Worm (Caenorhabditis elegans): ENCODE results near the gene C44H4.6.

The C44H4.6 gene

DNA sequence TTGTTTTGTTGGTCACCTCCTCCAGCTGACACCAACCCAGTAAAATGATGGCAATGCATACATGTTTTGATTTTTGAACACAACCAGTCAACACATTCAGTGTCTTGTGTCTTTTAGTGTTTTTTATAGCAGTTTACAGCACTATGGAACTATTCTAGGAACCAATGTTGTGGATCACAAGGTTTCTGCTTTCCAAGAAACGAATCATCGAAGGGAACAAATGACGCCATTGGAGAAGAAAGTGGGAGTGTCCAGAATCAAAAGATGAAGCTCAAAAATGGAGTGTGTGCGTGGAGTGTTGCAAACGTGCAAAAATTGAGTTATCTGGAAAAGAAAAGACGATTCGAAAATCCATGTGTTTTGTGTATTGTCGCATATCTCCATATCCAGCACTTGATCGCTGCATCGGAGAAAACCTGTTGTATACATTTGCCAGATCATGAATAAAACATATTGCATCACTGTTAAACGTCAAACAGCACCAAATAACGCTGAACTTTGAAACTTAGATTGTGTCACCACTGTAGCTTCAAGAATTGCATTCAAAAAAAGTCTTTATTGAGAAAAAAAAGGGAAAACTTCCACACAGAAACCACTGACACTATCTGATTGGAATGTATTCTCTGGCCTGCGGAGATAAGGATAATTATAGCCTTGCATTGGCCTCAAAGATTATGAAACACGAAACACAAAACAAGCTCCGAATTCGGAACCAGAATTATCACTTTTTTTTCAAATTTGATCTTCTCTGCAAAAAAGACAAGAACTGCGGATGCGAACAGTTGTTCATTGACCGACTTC lies 36.7 kb downstream of the C44H4.6 start (continued):
- TF ChIP-seq mes-2 (tag; optimal IDR thresholded peaks at IDR 0.05; ENCODE audit: poor library complexity, severe bottlenecking) (peak; percentile 7), hmg-1.1 (GFP tag; IDR thresholded peaks at IDR 0.05) (no peak), Y75B8A.6 (GFP tag; IDR thresholded peaks at IDR 0.05) (no peak), daf-12 (tag; optimal IDR thresholded peaks at IDR 0.05) (no peak), lin-13 (GFP tag; optimal IDR thresholded peaks at IDR 0.05) (peak; percentile 58), mdl-1 (tag; optimal IDR thresholded peaks at IDR 0.05) (peak in 1 of 2 experiments; percentile 30), nhr-10 (tag; optimal IDR thresholded peaks at IDR 0.05) (no peak), lir-3 (tag; optimal IDR thresholded peaks at IDR 0.05) (no peak), snpc-1.2 (GFP tag; IDR thresholded peaks at IDR 0.05) (no peak), cey-2 (tag; optimal IDR thresholded peaks at IDR 0.05; ENCODE audit: borderline replicate concordance, insufficient read depth) (no peak), nhr-6 (tag; optimal IDR thresholded peaks at IDR 0.05) (peak; percentile 7), ctbp-1 (GFP tag; IDR thresholded peaks at IDR 0.05) (peak; percentile 89), zfp-3 (GFP tag; conservative IDR thresholded peaks at IDR 0.05) (no peak), mxl-2 (GFP tag; conservative IDR thresholded peaks at IDR 0.05) (peak; percentile 36; the same call in 1 of the 2 replicates), dmd-8 (GFP tag; IDR thresholded peaks at IDR 0.05) (no peak), lin-38 (GFP tag; IDR thresholded peaks at IDR 0.05) (no peak), lsy-2 (tag; optimal IDR thresholded peaks at IDR 0.05) (peak in 1 of 2 experiments; percentile 77), Y105C5A.15 (GFP tag; IDR thresholded peaks at IDR 0.05) (no peak), unc-39 (tag; optimal IDR thresholded peaks at IDR 0.05) (no peak), zfp-2 (tag; optimal IDR thresholded peaks at IDR 0.05) (no peak), fkh-10 (GFP tag; optimal IDR thresholded peaks at IDR 0.05) (peak; percentile 9), dve-1 (tag; optimal IDR thresholded peaks at IDR 0.05; ENCODE audit: insufficient read depth) (peak; percentile 54), sdz-12 (GFP tag; optimal IDR thresholded peaks at IDR 0.05) (no peak), hlh-30 (tag; optimal IDR thresholded peaks at IDR 0.05; ENCODE audit: insufficient read depth) (peak; percentile 78)

DNA sequence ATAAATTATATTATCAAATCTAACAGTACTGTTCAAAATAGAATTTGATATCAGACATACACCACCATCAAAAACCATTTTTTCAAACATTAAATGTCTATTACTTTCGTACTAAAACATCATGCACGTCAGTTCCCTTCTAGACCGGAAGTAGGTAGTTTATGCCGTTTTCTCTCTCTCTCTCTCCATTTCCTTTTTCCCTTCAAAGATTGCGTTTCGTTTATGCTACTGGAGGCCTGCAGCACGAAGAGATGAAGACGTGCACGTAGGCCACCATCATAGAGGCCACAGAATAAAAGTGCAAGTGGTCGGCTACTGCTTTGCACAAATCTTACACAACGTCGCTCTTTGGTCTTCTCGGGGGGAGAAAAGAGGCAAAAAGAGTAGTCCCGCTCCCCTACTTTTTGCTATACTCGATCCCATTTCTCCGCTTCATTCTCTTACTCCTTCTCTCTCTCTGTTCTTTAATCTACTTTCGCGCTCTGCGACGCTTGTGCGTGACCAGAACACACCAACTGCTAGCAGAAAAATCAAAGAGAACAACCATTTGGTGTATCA lies 37.6 kb downstream of the C44H4.6 start:
- TF ChIP-seq fos-1 (tag; optimal IDR thresholded peaks at IDR 0.05) (no peak), daf-16 (GFP tag; optimal IDR thresholded peaks at IDR 0.05) (no peak), daf-16 (tag; optimal IDR thresholded peaks at IDR 0.05) (peak; percentile 53), arid-1 (GFP tag; conservative IDR thresholded peaks at IDR 0.05) (no peak), lin-1 (GFP tag; IDR thresholded peaks at IDR 0.05) (peak; percentile 9; the same call in 1 of the 2 replicates), aha-1 (tag) (peak; percentile 94), hmg-1.1 (GFP tag; IDR thresholded peaks at IDR 0.05) (peak; percentile 70; the same call in 1 of the 2 replicates), jun-1 (tag; optimal IDR thresholded peaks at IDR 0.05) (no peak), mep-1 (tag; optimal IDR thresholded peaks at IDR 0.05) (peak; percentile 72), ceh-82 (tag; optimal IDR thresholded peaks at IDR 0.05) (no peak), nhr-76 (tag; optimal IDR thresholded peaks at IDR 0.05) (no peak), tra-1 (GFP tag; IDR thresholded peaks at IDR 0.05) (peak; percentile 80), ztf-11 (tag; optimal IDR thresholded peaks at IDR 0.05) (no peak), ztf-7 (tag; optimal IDR thresholded peaks at IDR 0.05) (no peak), nhr-25 (tag; optimal IDR thresholded peaks at IDR 0.05; ENCODE audit: borderline replicate concordance, insufficient read depth) (peak; percentile 72), hif-1 (tag; optimal IDR thresholded peaks at IDR 0.05) (peak; percentile 49 to 98), dmd-6 (GFP tag; IDR thresholded peaks at IDR 0.05) (peak; percentile 77; the same call in 1 of the 2 replicates), dve-1 (tag; optimal IDR thresholded peaks at IDR 0.05; ENCODE audit: insufficient read depth) (no peak), F44E2.7 (GFP tag; IDR thresholded peaks at IDR 0.05) (no peak), ctbp-1 (GFP tag; IDR thresholded peaks at IDR 0.05) (peak; percentile 86), madf-5 (GFP tag; IDR thresholded peaks at IDR 0.05) (no peak), tag-97 (GFP tag; IDR thresholded peaks at IDR 0.05) (no peak; the same call in 1 of the 2 replicates), dmd-8 (GFP tag; IDR thresholded peaks at IDR 0.05) (0 out of 2 replicates have a peak, but pooled peaks have one; percentile 56), gei-8 (GFP tag; optimal IDR thresholded peaks at IDR 0.05) (no peak), egl-43 (GFP tag; IDR thresholded peaks at IDR 0.05) (peak; percentile 66), php-3 (GFP tag; IDR thresholded peaks at IDR 0.05) (peak; percentile 82), lin-38 (GFP tag; IDR thresholded peaks at IDR 0.05) (peak; percentile 29; the same call in 1 of the 2 replicates), F26F4.8 (GFP tag; conservative IDR thresholded peaks at IDR 0.05) (no peak)
